Fruit fly (Drosophila melanogaster) whole organism, embryonic: Measurements from ENCODE around the gene CG18622.

Experiments
- Bteb2 ChIP-seq: fragments of 200-800 bp; sonication (Bioruptor generic); optimal IDR thresholded peaks from 2 replicates; lab custom pipeline; 2016; ENCODE audit warnings: missing biosample characterization, missing genetic modification characterization
- C15 ChIP-seq: fragments of 200-800 bp; sonication (Bioruptor generic); IDR thresholded peaks from 3 replicates; pipeline ENCODE4 v1.3.6; 2022; ENCODE audit warnings: missing biosample characterization, missing genetic modification characterization
- CG1024 ChIP-seq: fragments of 200-800 bp; sonication (Bioruptor generic); IDR thresholded peaks from 2 replicates; pipeline ENCODE4 v1.3.6; 2022; ENCODE audit warnings: missing biosample characterization, missing genetic modification characterization
- CG11723 ChIP-seq: fragments of 200-800 bp; sonication (Bioruptor generic); optimal IDR thresholded peaks from 2 replicates; lab custom pipeline; 2017; ENCODE audit warnings: missing biosample characterization, mild to moderate bottlenecking, missing genetic modification characterization
- CG1233 ChIP-seq: fragments of 200-800 bp; sonication (Bioruptor generic); optimal IDR thresholded peaks from 4 replicates; lab custom pipeline; 2018; ENCODE audit warnings: missing biosample characterization, mild to moderate bottlenecking, missing genetic modification characterization
- CG12769 ChIP-seq: fragments of 200-800 bp; sonication (Bioruptor generic); optimal IDR thresholded peaks from 2 replicates; lab custom pipeline; 2019; ENCODE audit warnings: missing biosample characterization, mild to moderate bottlenecking, missing genetic modification characterization, moderate library complexity
- CG14014 ChIP-seq: fragments of 200-800 bp; sonication (Bioruptor generic); IDR thresholded peaks from 2 replicates; pipeline ENCODE4 v1.3.6; 2022; ENCODE audit warnings: missing biosample characterization, missing genetic modification characterization
- CG14441 ChIP-seq: fragments of 200-800 bp; sonication (Bioruptor generic); IDR thresholded peaks from 2 replicates; pipeline ENCODE4 v1.3.6; 2022; ENCODE audit warnings: missing biosample characterization, missing genetic modification characterization
- CG17568 ChIP-seq: fragments of 200-800 bp; sonication (Bioruptor generic); optimal IDR thresholded peaks from 2 replicates; lab custom pipeline; 2018; ENCODE audit warnings: missing biosample characterization, mild to moderate bottlenecking, missing genetic modification characterization, moderate library complexity
- CG17612 ChIP-seq: fragments of 200-800 bp; sonication (Bioruptor generic); IDR thresholded peaks from 2 replicates; pipeline ENCODE4 v1.3.6; 2022; ENCODE audit warnings: missing biosample characterization, missing genetic modification characterization
- CG1792 ChIP-seq: fragments of 200-800 bp; sonication (Bioruptor generic); optimal IDR thresholded peaks from 2 replicates; lab custom pipeline; 2016; ENCODE audit warnings: missing biosample characterization, missing genetic modification characterization
- CG31441 ChIP-seq: fragments of 200-800 bp; sonication (Bioruptor generic); IDR thresholded peaks from 2 replicates; pipeline ENCODE4 v1.3.6; 2022; ENCODE audit warnings: missing biosample characterization, missing genetic modification characterization
- CG34224 ChIP-seq: fragments of 200-800 bp; sonication (Bioruptor generic); IDR thresholded peaks from 3 replicates; pipeline ENCODE4 v1.3.6; 2022; ENCODE audit warnings: missing biosample characterization, missing genetic modification characterization; ENCODE audit not compliant: partially characterized antibody
- CG3726 ChIP-seq: fragments of 200-800 bp; sonication (Bioruptor generic); IDR thresholded peaks from 3 replicates; pipeline ENCODE4, ENCODE4 v1.3.6; 2022; ENCODE audit warnings: missing biosample characterization, missing genetic modification characterization
- CG4424 ChIP-seq: fragments of 200-800 bp; sonication (Bioruptor generic); optimal IDR thresholded peaks from 3 replicates; lab custom pipeline; 2016; ENCODE audit warnings: missing biosample characterization, missing genetic modification characterization
- CG6272 ChIP-seq: fragments of 200-800 bp; sonication (Bioruptor generic); IDR thresholded peaks from 2 replicates; pipeline ENCODE4 v1.3.6; 2022; ENCODE audit warnings: missing biosample characterization, missing genetic modification characterization
- CG6854 ChIP-seq: fragments of 200-800 bp; sonication (Bioruptor generic); optimal IDR thresholded peaks from 3 replicates; lab custom pipeline; 2017; ENCODE audit warnings: missing biosample characterization, mild to moderate bottlenecking, missing genetic modification characterization
- CG7357 ChIP-seq: fragments of 200-800 bp; sonication (Bioruptor generic); IDR thresholded peaks from 3 replicates; pipeline ENCODE4 v1.3.6; 2022; ENCODE audit warnings: missing biosample characterization, missing genetic modification characterization
- CG7372 ChIP-seq: fragments of 200-800 bp; sonication (Bioruptor generic); IDR thresholded peaks from 2 replicates; pipeline ENCODE4 v1.3.6; 2022; ENCODE audit warnings: missing biosample characterization, missing genetic modification characterization
- CG8388 ChIP-seq: fragments of 200-800 bp; sonication (Bioruptor generic); optimal IDR thresholded peaks from 2 replicates; lab custom pipeline; 2019; ENCODE audit warnings: missing biosample characterization, mild to moderate bottlenecking, missing genetic modification characterization, moderate library complexity
- Dad ChIP-seq: fragments of 200-800 bp; sonication (Bioruptor generic); optimal IDR thresholded peaks from 3 replicates; lab custom pipeline; 2016; ENCODE audit warnings: missing biosample characterization, missing genetic modification characterization
- Dek ChIP-seq: fragments of 200-800 bp; sonication (Bioruptor generic); optimal IDR thresholded peaks from 3 replicates; lab custom pipeline; 2019; ENCODE audit warnings: missing biosample characterization, mild to moderate bottlenecking, missing genetic modification characterization, moderate library complexity
- Dll ChIP-seq: fragments of 200-800 bp; sonication (Bioruptor generic); IDR thresholded peaks from 4 replicates; pipeline ENCODE4 v1.3.6; 2022; ENCODE audit warnings: missing biosample characterization, missing genetic modification characterization; ENCODE audit not compliant: partially characterized antibody
- Doc3 ChIP-seq: fragments of 200-800 bp; sonication (Bioruptor generic); IDR thresholded peaks from 3 replicates; pipeline ENCODE4 v1.3.6; 2022; ENCODE audit warnings: missing biosample characterization, missing genetic modification characterization; ENCODE audit not compliant: partially characterized antibody
- Fer2 ChIP-seq: fragments of 200-800 bp; sonication (Bioruptor generic); optimal IDR thresholded peaks from 2 replicates; lab custom pipeline; 2018; ENCODE audit warnings: missing biosample characterization, mild to moderate bottlenecking, missing genetic modification characterization, moderate library complexity
- H15 ChIP-seq: fragments of 200-800 bp; sonication (Bioruptor generic); IDR thresholded peaks from 3 replicates; pipeline ENCODE4 v1.3.6; 2022; ENCODE audit warnings: missing biosample characterization, missing genetic modification characterization
- HLH3B ChIP-seq: fragments of 200-800 bp; sonication (Bioruptor generic); IDR thresholded peaks from 2 replicates; pipeline ENCODE4 v1.3.6; 2022; ENCODE audit warnings: missing biosample characterization, missing genetic modification characterization
- Hmx ChIP-seq: fragments of 200-800 bp; sonication (Bioruptor generic); optimal IDR thresholded peaks from 2 replicates; lab custom pipeline; 2016; ENCODE audit warnings: missing biosample characterization, missing genetic modification characterization
- Nf-YC ChIP-seq: fragments of 200-800 bp; optimal IDR thresholded peaks from 3 replicates; lab custom pipeline; 2019; ENCODE audit warnings: missing biosample characterization, mild to moderate bottlenecking, missing genetic modification characterization, moderate library complexity
- Ptx1 ChIP-seq: fragments of 200-800 bp; sonication (Bioruptor generic); IDR thresholded peaks from 2 replicates; pipeline ENCODE4 v1.3.6; 2022; ENCODE audit warnings: missing biosample characterization, missing genetic modification characterization
- Rx ChIP-seq: fragments of 200-800 bp; sonication (Bioruptor generic); IDR thresholded peaks from 2 replicates; pipeline ENCODE4 v1.3.6; 2022; ENCODE audit warnings: missing biosample characterization, missing genetic modification characterization
- Ssrp ChIP-seq: fragments of 200-800 bp; sonication (Bioruptor generic); optimal IDR thresholded peaks from 2 replicates; lab custom pipeline; 2018; ENCODE audit warnings: missing biosample characterization, mild to moderate bottlenecking, missing genetic modification characterization, moderate library complexity
- TFAM ChIP-seq: fragments of 200-800 bp; sonication (Bioruptor generic); optimal IDR thresholded peaks from 2 replicates; lab custom pipeline; 2017; ENCODE audit warnings: missing biosample characterization, missing genetic modification characterization, inconsistent platforms
- Tbp ChIP-seq: fragments of >200 bp; optimal IDR thresholded peaks from 2 replicates; lab custom pipeline; 2018; ENCODE audit warnings: missing biosample characterization, missing genetic modification characterization
- Trl ChIP-seq, 3 experiments: fragments of >200 bp in 2 of 3; fragments of 200-800 bp in 1 of 3; sonication (Bioruptor generic) in 1 of 3; optimal IDR thresholded peaks; 2 replicates in 1 of 3; 3 replicates in 2 of 3; lab custom pipeline; 2016 to 2017; ENCODE audit warnings: missing biosample characterization in 1 of 3, missing genetic modification characterization in 1 of 3
- cato ChIP-seq: fragments of 200-800 bp; sonication (Bioruptor generic); optimal IDR thresholded peaks from 2 replicates; lab custom pipeline; 2016; ENCODE audit warnings: missing biosample characterization, missing genetic modification characterization, borderline replicate concordance
- caup ChIP-seq: fragments of 200-800 bp; sonication (Bioruptor generic); optimal IDR thresholded peaks from 3 replicates; lab custom pipeline; 2017; ENCODE audit warnings: missing biosample characterization, mild to moderate bottlenecking, missing genetic modification characterization, moderate library complexity; ENCODE audit not compliant: severe bottlenecking
- cg ChIP-seq: fragments of 200-800 bp; sonication (Bioruptor generic); optimal IDR thresholded peaks from 3 replicates; lab custom pipeline; 2019; ENCODE audit warnings: missing biosample characterization, mild to moderate bottlenecking, missing genetic modification characterization, moderate library complexity
- crol ChIP-seq: fragments of 200-800 bp; sonication (Bioruptor generic); IDR thresholded peaks from 2 replicates; pipeline ENCODE4 v1.3.6; 2022; ENCODE audit warnings: missing biosample characterization, missing genetic modification characterization
- eve ChIP-seq, 2 experiments: fragments of >200 bp; optimal IDR thresholded peaks; 2 replicates each; lab custom pipeline; 2017; ENCODE audit warnings: missing biosample characterization in 2 of 2, missing genetic modification characterization in 2 of 2
- fd102C ChIP-seq: fragments of 200-800 bp; sonication (Bioruptor generic); optimal IDR thresholded peaks from 2 replicates; lab custom pipeline; 2018; ENCODE audit warnings: missing biosample characterization, mild to moderate bottlenecking, missing genetic modification characterization, moderate library complexity
- maf-S ChIP-seq: fragments of 200-800 bp; sonication (Bioruptor generic); optimal IDR thresholded peaks from 2 replicates; lab custom pipeline; 2016; ENCODE audit warnings: missing biosample characterization, missing genetic modification characterization
- odd ChIP-seq: fragments of 200-800 bp; sonication (Bioruptor generic); optimal IDR thresholded peaks from 2 replicates; lab custom pipeline; 2017; ENCODE audit warnings: missing biosample characterization, mild to moderate bottlenecking, missing genetic modification characterization
- phol ChIP-seq: fragments of 200-800 bp; sonication (Bioruptor generic); optimal IDR thresholded peaks from 3 replicates; lab custom pipeline; 2018; ENCODE audit warnings: missing biosample characterization, mild to moderate bottlenecking, missing genetic modification characterization, moderate library complexity
- repo ChIP-seq: fragments of 200-800 bp; sonication (Bioruptor generic); optimal IDR thresholded peaks from 2 replicates; lab custom pipeline; 2016; ENCODE audit warnings: missing biosample characterization, missing genetic modification characterization
- row ChIP-seq: fragments of 200-800 bp; sonication (Bioruptor generic); IDR thresholded peaks from 3 replicates; pipeline ENCODE4 v1.3.6; 2022; ENCODE audit warnings: missing biosample characterization, missing genetic modification characterization
- sima ChIP-seq: fragments of 200-800 bp; sonication (Bioruptor generic); optimal IDR thresholded peaks from 2 replicates; lab custom pipeline; 2016; ENCODE audit warnings: missing biosample characterization, missing genetic modification characterization
- twi ChIP-seq: fragments of 200-800 bp; optimal IDR thresholded peaks from 2 replicates; lab custom pipeline; 2019; ENCODE audit warnings: missing biosample characterization, mild to moderate bottlenecking, missing genetic modification characterization, moderate library complexity
- wek ChIP-seq: fragments of 200-800 bp; sonication (Bioruptor generic); optimal IDR thresholded peaks from 3 replicates; lab custom pipeline; 2018; ENCODE audit warnings: missing biosample characterization, mild to moderate bottlenecking, missing genetic modification characterization, moderate library complexity

The CG18622 gene

DNA sequence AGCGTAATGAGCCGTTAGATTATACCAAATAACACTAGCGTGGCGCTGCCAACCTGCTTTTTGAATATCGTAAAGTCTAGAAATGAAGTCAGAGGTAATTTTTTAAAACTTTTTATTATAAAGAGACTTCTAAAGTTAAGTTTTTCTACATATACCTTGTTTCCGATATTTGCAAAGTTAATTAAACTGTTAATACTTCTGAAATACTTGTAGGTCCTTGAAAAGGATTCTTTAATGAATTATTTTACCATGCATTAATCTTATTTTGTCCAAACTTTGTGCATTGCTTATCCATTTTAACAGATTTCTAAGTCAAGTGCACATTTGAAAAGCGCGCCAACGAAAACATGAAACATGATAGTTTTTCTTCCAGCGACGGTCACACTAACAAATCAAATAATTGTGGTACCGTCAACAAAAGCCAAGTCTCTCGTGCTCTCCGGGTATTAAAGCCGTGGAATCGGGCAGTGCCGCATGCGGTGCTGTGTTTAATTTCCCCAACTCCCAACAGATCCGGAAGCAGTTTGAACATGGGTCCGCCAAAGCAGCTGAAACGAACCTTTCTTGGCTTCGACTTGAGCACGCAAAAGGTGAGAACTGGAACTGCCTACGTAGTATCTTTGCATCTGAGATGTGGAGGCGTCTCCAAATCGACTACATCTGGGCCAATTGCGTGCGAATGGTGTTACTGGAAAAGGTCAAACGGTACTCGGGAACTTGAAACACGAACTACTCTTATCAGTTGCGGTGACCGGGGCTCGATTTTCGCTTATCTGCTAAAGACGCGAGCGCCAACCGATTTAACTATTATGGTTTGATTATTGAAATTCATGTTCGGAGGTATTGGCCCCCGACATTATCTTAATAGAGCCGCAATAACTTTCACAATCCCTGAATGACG, 8.8 kb upstream of the CG18622 start, which contains the start of the genes EMC2A and CG3534:
TSS of gene EMC2A (minus strand) at position 13 of the 901 bp plus-strand sequence.
TSS of gene CG3534 (plus strand) at position 388 of the 901 bp plus-strand sequence.
- TF ChIP-seq Nf-YC (tag; lab: Kevin White, UChicago) (peak; percentile 25), maf-S (peak; percentile 17), repo (GFP tag; lab: Kevin White, UChicago) (no peak), CG8388 (GFP tag; lab: Kevin White, UChicago) (no peak), CG12769 (tag; lab: Kevin White, UChicago) (no peak), H15 (GFP tag; lab: Robert Waterston, UW) (no peak), CG14441 (GFP tag; lab: Robert Waterston, UW) (peak; percentile 23; the same call in 1 of the 2 replicates), Trl (optimal IDR thresholded peaks at IDR 0.05; lab: Kevin White, UChicago) (peak in 1 of 2 experiments; percentile 8), Trl (GFP tag; optimal IDR thresholded peaks at IDR 0.05; lab: Kevin White, UChicago) (no peak), sima (GFP tag; lab: Kevin White, UChicago) (no peak), CG17568 (no peak), fd102C (GFP tag; lab: Kevin White, UChicago) (no peak), CG1233 (GFP tag; lab: Kevin White, UChicago) (no peak), odd (GFP tag; lab: Kevin White, UChicago) (no peak), CG11723 (GFP tag; lab: Kevin White, UChicago) (no peak), CG17612 (GFP tag; lab: Robert Waterston, UW) (no peak), TFAM (GFP tag; lab: Kevin White, UChicago) (no peak), twi (tag; lab: Kevin White, UChicago) (no peak), CG3726 (GFP tag; lab: Robert Waterston, UW) (no peak), CG34224 (GFP tag; lab: Robert Waterston, UW) (no peak), wek (no peak), CG6272 (GFP tag; lab: Robert Waterston, UW) (no peak), row (GFP tag; lab: Robert Waterston, UW) (no peak), cato (GFP tag; lab: Kevin White, UChicago) (no peak), CG4424 (peak; percentile 3), Fer2 (tag; lab: Kevin White, UChicago) (no peak), C15 (GFP tag; lab: Robert Waterston, UW) (no peak), phol (tag; lab: Kevin White, UChicago) (peak; percentile 68), cg (no peak), CG7357 (GFP tag; lab: Robert Waterston, UW) (no peak), eve (GFP tag; optimal IDR thresholded peaks at IDR 0.05; lab: Kevin White, UChicago) (no peak), Tbp (GFP tag; lab: Kevin White, UChicago) (no peak), Doc3 (GFP tag; lab: Robert Waterston, UW) (no peak), Dll (GFP tag; lab: Robert Waterston, UW) (0 out of 4 replicates have a peak, but pooled peaks have one; percentile 16), Rx (GFP tag; lab: Robert Waterston, UW) (no peak), Ssrp (tag; lab: Kevin White, UChicago) (no peak), CG1792 (GFP tag; lab: Kevin White, UChicago) (no peak), crol (GFP tag; lab: Robert Waterston, UW) (no peak), Ptx1 (GFP tag; lab: Robert Waterston, UW) (no peak), CG14014 (0 out of 2 replicates have a peak, but pooled peaks have one; percentile 4), Hmx (peak; percentile 42), Dek (tag; lab: Kevin White, UChicago) (peak; percentile 12), CG1024 (GFP tag; lab: Robert Waterston, UW) (no peak), Bteb2 (no peak), Dad (GFP tag; lab: Kevin White, UChicago) (no peak), CG31441 (GFP tag; lab: Robert Waterston, UW) (no peak), CG7372 (GFP tag; lab: Robert Waterston, UW) (0 out of 2 replicates have a peak, but pooled peaks have one; percentile 17), caup (no peak), HLH3B (no peak), CG6854 (GFP tag; lab: Kevin White, UChicago) (no peak)
